Worm (Caenorhabditis elegans) whole organism, L2 larva: ENCODE measurements around the gene nhr-241.

Experiments
- ceh-82 ChIP-seq: fragments of 150-350 bp; optimal IDR thresholded peaks from 2 replicates; lab custom pipeline; 2014; ENCODE audit warnings: missing biosample characterization, missing genetic modification characterization
- nhr-11 ChIP-seq: fragments of 150-350 bp; optimal IDR thresholded peaks from 2 replicates; lab custom pipeline; 2014; ENCODE audit warnings: missing biosample characterization, missing genetic modification characterization

DNA sequence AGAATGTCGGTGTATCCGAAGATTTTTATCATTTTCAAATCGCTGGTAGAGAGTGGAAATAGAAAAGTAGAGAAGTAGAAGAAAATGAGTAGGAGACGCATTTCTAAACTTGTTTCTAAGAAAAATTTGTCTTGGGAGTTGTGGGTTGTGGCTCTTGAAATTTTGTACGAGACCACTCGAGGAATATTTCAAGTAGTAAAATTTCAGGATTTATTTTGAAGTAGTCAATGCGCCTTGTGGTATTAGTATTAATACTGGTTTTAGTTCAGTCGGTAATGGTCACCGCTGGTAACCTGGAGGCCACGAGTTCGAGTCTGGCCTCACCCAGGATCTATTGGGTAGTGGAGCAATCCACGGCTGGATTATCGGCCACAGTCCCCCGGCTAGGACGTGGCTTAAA, 49.5 kb downstream of the nhr-241 start, which contains the start of gene clec-252:
- TF ChIP-seq nhr-11 (tag; lab: Kevin White, UChicago) (no peak), ceh-82 (tag; lab: Kevin White, UChicago) (no peak)
